Worm (Caenorhabditis elegans): ENCODE results near the gene str-166.

DNA sequence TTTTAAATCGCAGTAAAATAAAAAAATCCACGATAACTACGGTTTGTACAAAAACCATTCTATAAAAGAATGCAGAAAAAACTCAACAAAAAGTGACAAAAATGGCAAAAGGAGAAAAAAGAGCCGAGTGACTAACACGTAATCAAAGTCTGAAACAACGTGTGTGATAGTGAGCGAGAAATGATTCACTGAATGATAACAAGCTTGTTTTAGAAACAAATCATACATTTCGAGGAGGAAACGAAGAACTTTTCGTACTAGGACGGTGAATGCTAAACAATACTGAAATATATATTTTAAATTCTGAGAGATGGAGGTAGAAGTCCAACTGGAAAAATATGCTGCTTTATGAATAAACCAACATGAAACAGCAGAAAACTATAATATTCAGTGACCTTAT lies 42.1 kb upstream of the str-166 start:
- TF ChIP-seq unc-86 (tag; optimal IDR thresholded peaks at IDR 0.05) (no peak), ceh-63 (GFP tag; optimal IDR thresholded peaks at IDR 0.05) (no peak), skn-1 (tag; optimal IDR thresholded peaks at IDR 0.05) (no peak), fkh-10 (GFP tag; optimal IDR thresholded peaks at IDR 0.05) (no peak), ztf-11 (tag; optimal IDR thresholded peaks at IDR 0.05) (no peak), irx-1 (tag; optimal IDR thresholded peaks at IDR 0.05) (no peak), fkh-4 (tag; optimal IDR thresholded peaks at IDR 0.05; ENCODE audit: borderline replicate concordance) (no peak), nhr-28 (tag; optimal IDR thresholded peaks at IDR 0.05) (no peak), unc-130 (tag; optimal IDR thresholded peaks at IDR 0.05) (no peak), pqm-1 (tag; optimal IDR thresholded peaks at IDR 0.05) (no peak), lin-39 (tag; optimal IDR thresholded peaks at IDR 0.05) (no peak), dpl-1 (GFP tag; optimal IDR thresholded peaks at IDR 0.05) (no peak), nhr-11 (tag; optimal IDR thresholded peaks at IDR 0.05) (no peak)
